Worm (Caenorhabditis elegans) whole organism, late embryonic: ENCODE results near the gene ZC477.3.

Experiments used
- T23F11.4 ChIP-seq: fragments of 200-800 bp; sonication (Bioruptor generic); optimal IDR thresholded peaks from 2 replicates; lab custom pipeline; 2018; ENCODE audit warnings: mild to moderate bottlenecking, missing genetic modification characterization, missing compliant biosample characterization
- ceh-9 ChIP-seq: sonication (generic microtip); optimal IDR thresholded peaks from 2 replicates; lab custom pipeline; 2016; ENCODE audit warnings: mild to moderate bottlenecking, missing genetic modification characterization, inconsistent platforms, missing compliant biosample characterization
- gmeb-2 ChIP-seq: sonication (generic microtip); optimal IDR thresholded peaks from 2 replicates; lab custom pipeline; 2016; ENCODE audit warnings: missing genetic modification characterization, inconsistent platforms, missing compliant biosample characterization
- hlh-13 ChIP-seq: fragments of 200-800 bp; sonication (Bioruptor generic); optimal IDR thresholded peaks from 2 replicates; lab custom pipeline; 2018; ENCODE audit warnings: mild to moderate bottlenecking, missing genetic modification characterization, missing compliant biosample characterization
- lim-6 ChIP-seq: sonication (generic microtip); optimal IDR thresholded peaks from 2 replicates; lab custom pipeline; 2016; ENCODE audit warnings: missing genetic modification characterization, missing compliant biosample characterization
- nfya-1 ChIP-seq: sonication (generic microtip); optimal IDR thresholded peaks from 2 replicates; lab custom pipeline; 2017; ENCODE audit warnings: missing genetic modification characterization, mild to moderate bottlenecking, missing compliant biosample characterization, antibody characterized with exemption, moderate library complexity
- nhr-11 ChIP-seq: fragments of 150-350 bp; optimal IDR thresholded peaks from 2 replicates; lab custom pipeline; 2014; ENCODE audit warnings: missing biosample characterization, missing genetic modification characterization
- pag-3 ChIP-seq: sonication (generic microtip); optimal IDR thresholded peaks from 2 replicates; lab custom pipeline; 2016; ENCODE audit warnings: missing compliant biosample characterization, missing genetic modification characterization, borderline replicate concordance
- pha-4 ChIP-seq: fragments of 150-350 bp; optimal IDR thresholded peaks from 2 replicates; lab custom pipeline; 2018; ENCODE audit warnings: missing biosample characterization, missing genetic modification reagents, missing genetic modification characterization
- syd-9 ChIP-seq: sonication (generic microtip); optimal IDR thresholded peaks from 2 replicates; lab custom pipeline; 2016; ENCODE audit warnings: mild to moderate bottlenecking, missing genetic modification characterization, moderate library complexity, missing compliant biosample characterization
- tbx-2 ChIP-seq: sonication (generic microtip); optimal IDR thresholded peaks from 2 replicates; lab custom pipeline; 2016; ENCODE audit warnings: missing genetic modification characterization, missing compliant biosample characterization
- unc-3 ChIP-seq, 2 experiments: fragments of 200-800 bp in 1 of 2; sonication (Bioruptor generic) in 1 of 2; sonication (generic microtip) in 1 of 2; conservative IDR thresholded peaks in 1 of 2; optimal IDR thresholded peaks in 1 of 2; 2 replicates each; pipeline versions ENCODE4 v1.3.6 to Lab custom; 2016 to 2022; ENCODE audit warnings: missing compliant biosample characterization in 2 of 2, missing genetic modification characterization in 2 of 2, missing genetic modification reagents in 1 of 2

- no peak for TF ChIP-seq pag-3 (tag; lab: Kevin White, UChicago)
- TF ChIP-seq nhr-11 (tag; lab: Kevin White, UChicago) = no peak
- TF ChIP-seq nfya-1 (tag; lab: Kevin White, UChicago) = peak; percentile 2
- no peak for TF ChIP-seq ceh-9 (tag; lab: Kevin White, UChicago)
- TF ChIP-seq syd-9 = no peak
- no peak for TF ChIP-seq gmeb-2 (tag; lab: Kevin White, UChicago)
- TF ChIP-seq hlh-13 = no peak
- no peak for TF ChIP-seq tbx-2 (tag; lab: Kevin White, UChicago)
- TF ChIP-seq unc-3 (GFP tag; conservative IDR thresholded peaks at IDR 0.05; lab: Robert Waterston, UW) = no peak
- no peak for TF ChIP-seq unc-3 (tag; optimal IDR thresholded peaks at IDR 0.05; lab: Kevin White, UChicago)
- no peak for TF ChIP-seq T23F11.4
- no peak for TF ChIP-seq pha-4 (tag; lab: Kevin White, UChicago)
- no peak for TF ChIP-seq lim-6 (tag; lab: Kevin White, UChicago)
These were observed 44.4 kb downstream of the ZC477.3 start for ce11 chrIV:7147722-7148121.
